Fruit fly (Drosophila melanogaster): Measurements from ENCODE around the gene RpS2.

DNA sequence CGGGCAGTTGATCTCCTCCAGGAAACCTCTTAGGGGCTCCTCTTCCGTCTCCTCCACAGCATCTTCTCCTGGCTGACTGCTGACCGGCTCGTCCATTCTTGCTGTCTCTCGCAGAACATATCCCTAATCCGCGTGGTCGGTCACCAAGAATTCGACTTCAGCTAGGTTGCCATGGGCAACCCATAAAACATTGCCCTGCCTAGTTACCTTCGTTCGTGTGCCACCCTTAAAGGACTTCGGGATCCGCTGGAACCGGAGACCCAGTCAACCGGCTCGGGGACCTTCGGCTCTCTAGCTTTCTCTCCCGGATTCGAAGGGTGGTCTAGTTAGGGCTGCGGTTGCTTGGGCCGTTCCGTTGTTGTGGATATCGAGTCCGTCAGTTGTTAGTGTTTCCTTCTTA lies 27.4 kb upstream of the RpS2 start, which contains the start of the genes TbCMF46 and CG42366:
- TF ChIP-seq CTCF (optimal IDR thresholded peaks at IDR 0.05) (no peak), CG8478 (optimal IDR thresholded peaks at IDR 0.05) (no peak)
